Fruit fly (Drosophila melanogaster) whole organism, embryonic: ENCODE results near the gene Hrd3.

Experiments used
- Bteb2 ChIP-seq: fragments of 200-800 bp; sonication (Bioruptor generic); optimal IDR thresholded peaks from 2 replicates; lab custom pipeline; 2016; ENCODE audit warnings: missing biosample characterization, missing genetic modification characterization
- CG13424 ChIP-seq: fragments of 200-800 bp; sonication (Bioruptor generic); optimal IDR thresholded peaks from 2 replicates; lab custom pipeline; 2019; ENCODE audit warnings: missing biosample characterization, mild to moderate bottlenecking, missing genetic modification characterization, moderate library complexity
- CG13624 ChIP-seq: fragments of 200-800 bp; sonication (Bioruptor generic); optimal IDR thresholded peaks from 2 replicates; lab custom pipeline; 2016; ENCODE audit warnings: missing biosample characterization, missing genetic modification characterization
- CG31388 ChIP-seq: fragments of 200-800 bp; sonication (Bioruptor generic); optimal IDR thresholded peaks from 2 replicates; lab custom pipeline; 2016; ENCODE audit warnings: missing biosample characterization, missing genetic modification characterization
- CG4282 ChIP-seq: fragments of 200-800 bp; sonication (Bioruptor generic); optimal IDR thresholded peaks from 2 replicates; lab custom pipeline; 2016; ENCODE audit warnings: missing biosample characterization, missing genetic modification characterization
- inv ChIP-seq: fragments of 200-800 bp; sonication (Bioruptor generic); IDR thresholded peaks from 2 replicates; pipeline ENCODE4 v1.3.6; 2022; ENCODE audit warnings: missing biosample characterization, missing genetic modification characterization; ENCODE audit not compliant: partially characterized antibody

DNA sequence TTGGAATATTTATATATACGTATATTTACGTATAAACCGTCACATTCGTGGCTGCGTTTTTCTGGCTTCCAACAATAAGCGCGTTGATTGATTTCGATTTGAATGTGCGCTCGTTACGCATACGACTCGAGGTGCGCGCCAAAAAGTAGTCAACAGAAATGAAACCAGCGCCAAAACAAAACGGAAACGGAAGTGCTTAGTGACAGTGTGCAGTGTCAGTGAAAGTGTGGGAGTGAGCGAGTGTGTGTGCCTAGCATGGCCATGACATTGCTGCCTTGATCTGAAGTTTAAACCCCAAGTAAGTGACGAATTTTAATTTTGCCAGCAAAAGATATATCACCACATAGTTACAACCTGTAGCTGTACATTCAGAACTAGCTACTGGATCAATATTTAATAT lies 45.3 kb upstream of the Hrd3 start, which contains the start of gene CG34355:
- TF ChIP-seq Bteb2 (GFP tag; lab: Kevin White, UChicago) (no peak), CG4282 (GFP tag; lab: Kevin White, UChicago) (no peak), CG31388 (GFP tag; lab: Kevin White, UChicago) (no peak), inv (GFP tag; lab: Robert Waterston, UW) (no peak), CG13624 (GFP tag; lab: Kevin White, UChicago) (no peak), CG13424 (no peak)
